Fruit fly (Drosophila melanogaster) whole organism, embryonic: ENCODE data around the gene Kua.

Experiments used
- Adf1 ChIP-seq: fragments of 200-800 bp; sonication (Bioruptor generic); IDR thresholded peaks from 2 replicates; pipeline ENCODE4 v1.3.6; 2022; ENCODE audit warnings: missing biosample characterization, missing genetic modification characterization
- Atf-2 ChIP-seq: fragments of 200-800 bp; sonication (Bioruptor generic); optimal IDR thresholded peaks from 2 replicates; lab custom pipeline; 2016; ENCODE audit warnings: missing biosample characterization, missing genetic modification characterization
- B-H2 ChIP-seq: fragments of 200-800 bp; sonication (Bioruptor generic); optimal IDR thresholded peaks from 2 replicates; lab custom pipeline; 2018; ENCODE audit warnings: missing biosample characterization, mild to moderate bottlenecking, missing genetic modification characterization
- CG10147 ChIP-seq: fragments of 200-800 bp; sonication (Bioruptor generic); optimal IDR thresholded peaks from 2 replicates; lab custom pipeline; 2019; ENCODE audit warnings: missing biosample characterization, mild to moderate bottlenecking, missing genetic modification characterization, moderate library complexity
- CG10543 ChIP-seq: fragments of 200-800 bp; sonication (Bioruptor generic); optimal IDR thresholded peaks from 3 replicates; lab custom pipeline; 2017; ENCODE audit warnings: missing biosample characterization, mild to moderate bottlenecking, missing genetic modification characterization, moderate library complexity
- CG14441 ChIP-seq: fragments of 200-800 bp; sonication (Bioruptor generic); IDR thresholded peaks from 2 replicates; pipeline ENCODE4 v1.3.6; 2022; ENCODE audit warnings: missing biosample characterization, missing genetic modification characterization
- CG15011 ChIP-seq: fragments of 200-800 bp; sonication (Bioruptor generic); optimal IDR thresholded peaks from 3 replicates; lab custom pipeline; 2018; ENCODE audit warnings: missing biosample characterization, mild to moderate bottlenecking, missing genetic modification characterization
- CG1603 ChIP-seq: fragments of 200-800 bp; sonication (Bioruptor generic); optimal IDR thresholded peaks from 2 replicates; lab custom pipeline; 2019; ENCODE audit warnings: missing biosample characterization, mild to moderate bottlenecking, missing genetic modification characterization, moderate library complexity
- CG18476 ChIP-seq: fragments of 200-800 bp; sonication (Bioruptor generic); optimal IDR thresholded peaks from 2 replicates; lab custom pipeline; 2016; ENCODE audit warnings: missing biosample characterization, mild to moderate bottlenecking, missing genetic modification characterization
- CG2712 ChIP-seq: fragments of 200-800 bp; optimal IDR thresholded peaks from 3 replicates; lab custom pipeline; 2019; ENCODE audit warnings: missing biosample characterization, mild to moderate bottlenecking, missing genetic modification characterization, moderate library complexity
- CG30020 ChIP-seq: fragments of 200-800 bp; optimal IDR thresholded peaks from 2 replicates; lab custom pipeline; 2019; ENCODE audit warnings: missing biosample characterization, mild to moderate bottlenecking, missing genetic modification characterization, moderate library complexity
- CG31441 ChIP-seq: fragments of 200-800 bp; sonication (Bioruptor generic); IDR thresholded peaks from 2 replicates; pipeline ENCODE4 v1.3.6; 2022; ENCODE audit warnings: missing biosample characterization, missing genetic modification characterization
- CG32767 ChIP-seq: fragments of 200-800 bp; sonication (Bioruptor generic); IDR thresholded peaks from 2 replicates; pipeline ENCODE4 v1.3.6; 2022; ENCODE audit warnings: missing biosample characterization, missing genetic modification characterization
- CG4820 ChIP-seq: fragments of 200-800 bp; sonication (Bioruptor generic); optimal IDR thresholded peaks from 3 replicates; lab custom pipeline; 2016; ENCODE audit warnings: missing biosample characterization, missing genetic modification characterization
- CG5953 ChIP-seq: fragments of 200-800 bp; sonication (Bioruptor generic); IDR thresholded peaks from 2 replicates; pipeline ENCODE4 v1.3.6; 2022; ENCODE audit warnings: missing biosample characterization, missing genetic modification characterization
- CG7357 ChIP-seq: fragments of 200-800 bp; sonication (Bioruptor generic); IDR thresholded peaks from 3 replicates; pipeline ENCODE4 v1.3.6; 2022; ENCODE audit warnings: missing biosample characterization, missing genetic modification characterization
- CG7839 ChIP-seq: fragments of 200-800 bp; sonication (Bioruptor generic); optimal IDR thresholded peaks from 3 replicates; lab custom pipeline; 2018; ENCODE audit warnings: missing biosample characterization, mild to moderate bottlenecking, missing genetic modification characterization, moderate library complexity
- CG7928 ChIP-seq: fragments of 200-800 bp; sonication (Bioruptor generic); optimal IDR thresholded peaks from 2 replicates; lab custom pipeline; 2017; ENCODE audit warnings: missing biosample characterization, mild to moderate bottlenecking, missing genetic modification characterization
- CG8281 ChIP-seq: fragments of 200-800 bp; sonication (Bioruptor generic); optimal IDR thresholded peaks from 2 replicates; lab custom pipeline; 2018; ENCODE audit warnings: missing biosample characterization, mild to moderate bottlenecking, missing genetic modification characterization, moderate library complexity
- CG8944 ChIP-seq: fragments of 200-800 bp; sonication (Bioruptor generic); optimal IDR thresholded peaks from 3 replicates; lab custom pipeline; 2016; ENCODE audit warnings: missing biosample characterization, missing genetic modification characterization
- Camta ChIP-seq: fragments of 200-800 bp; sonication (Bioruptor generic); optimal IDR thresholded peaks from 2 replicates; lab custom pipeline; 2016; ENCODE audit warnings: missing biosample characterization, missing genetic modification characterization
- D ChIP-seq, 2 experiments: fragments of 200-800 bp in 1 of 2; fragments of >200 bp in 1 of 2; sonication (Bioruptor generic) in 1 of 2; optimal IDR thresholded peaks; 2 replicates in 1 of 2; 3 replicates in 1 of 2; lab custom pipeline; 2017; ENCODE audit warnings: mild to moderate bottlenecking in 1 of 2, missing biosample characterization in 1 of 2, missing genetic modification characterization in 1 of 2, missing genetic modification reagents in 1 of 2
- Dfd ChIP-seq, 2 experiments: fragments of >200 bp; optimal IDR thresholded peaks; 2 replicates each; lab custom pipeline; 2017; ENCODE audit warnings: missing biosample characterization in 2 of 2, missing genetic modification characterization in 2 of 2
- Doc3 ChIP-seq: fragments of 200-800 bp; sonication (Bioruptor generic); IDR thresholded peaks from 3 replicates; pipeline ENCODE4 v1.3.6; 2022; ENCODE audit warnings: missing biosample characterization, missing genetic modification characterization; ENCODE audit not compliant: partially characterized antibody
- Ets97D ChIP-seq: fragments of 200-800 bp; sonication (Bioruptor generic); optimal IDR thresholded peaks from 3 replicates; lab custom pipeline; 2016; ENCODE audit warnings: missing biosample characterization, missing genetic modification characterization
- GATAe ChIP-seq: fragments of 200-800 bp; sonication (Bioruptor generic); conservative IDR thresholded peaks from 2 replicates; pipeline ENCODE4 v1.3.6; 2022; ENCODE audit warnings: missing biosample characterization, missing genetic modification characterization
- NK7.1 ChIP-seq: fragments of 200-800 bp; sonication (Bioruptor generic); optimal IDR thresholded peaks from 3 replicates; lab custom pipeline; 2016; ENCODE audit warnings: missing biosample characterization, missing genetic modification characterization
- PHDP ChIP-seq: fragments of 200-800 bp; sonication (Bioruptor generic); optimal IDR thresholded peaks from 3 replicates; lab custom pipeline; 2018; ENCODE audit warnings: missing biosample characterization, mild to moderate bottlenecking, missing genetic modification characterization, moderate library complexity
- Rx ChIP-seq: fragments of 200-800 bp; sonication (Bioruptor generic); IDR thresholded peaks from 2 replicates; pipeline ENCODE4 v1.3.6; 2022; ENCODE audit warnings: missing biosample characterization, missing genetic modification characterization
- Scr ChIP-seq: fragments of 200-800 bp; sonication (Bioruptor generic); IDR thresholded peaks from 2 replicates; pipeline ENCODE4 v1.3.6; 2022; ENCODE audit warnings: missing biosample characterization, missing genetic modification characterization; ENCODE audit not compliant: partially characterized antibody
- Sry-δ ChIP-seq: fragments of 200-800 bp; sonication (Bioruptor generic); optimal IDR thresholded peaks from 2 replicates; lab custom pipeline; 2016; ENCODE audit warnings: missing biosample characterization, missing genetic modification characterization
- YL-1 ChIP-seq: fragments of 200-800 bp; sonication (Bioruptor generic); optimal IDR thresholded peaks from 3 replicates; lab custom pipeline; 2017; ENCODE audit warnings: missing biosample characterization, mild to moderate bottlenecking, missing genetic modification characterization
- bsh ChIP-seq, 2 experiments: fragments of 200-800 bp; sonication (Bioruptor generic); optimal IDR thresholded peaks; 2 replicates each; lab custom pipeline; 2017 to 2018; ENCODE audit warnings: mild to moderate bottlenecking in 2 of 2, missing biosample characterization in 2 of 2, missing genetic modification characterization in 2 of 2, moderate library complexity in 1 of 2
- cas ChIP-seq: fragments of 200-800 bp; sonication (Bioruptor generic); IDR thresholded peaks from 2 replicates; pipeline ENCODE4 v1.3.6; 2022; ENCODE audit warnings: missing biosample characterization, missing genetic modification characterization
- chif ChIP-seq, 2 experiments: fragments of 200-800 bp; sonication (Bioruptor generic); optimal IDR thresholded peaks; 3 replicates each; lab custom pipeline; 2016; ENCODE audit warnings: missing biosample characterization in 2 of 2, missing genetic modification characterization in 2 of 2
- danr ChIP-seq: fragments of 200-800 bp; sonication (Bioruptor generic); IDR thresholded peaks from 2 replicates; pipeline ENCODE4 v1.3.6; 2022; ENCODE audit warnings: missing biosample characterization, missing genetic modification characterization
- dimm ChIP-seq: fragments of 200-800 bp; sonication (Bioruptor generic); IDR thresholded peaks from 2 replicates; pipeline ENCODE4 v1.3.6; 2022; ENCODE audit warnings: missing biosample characterization, missing genetic modification characterization
- dmrt11E ChIP-seq: fragments of 200-800 bp; sonication (Bioruptor generic); optimal IDR thresholded peaks from 3 replicates; lab custom pipeline; 2018; ENCODE audit warnings: missing biosample characterization, mild to moderate bottlenecking, missing genetic modification characterization, moderate library complexity
- dpn ChIP-seq, 2 experiments: fragments of 200-800 bp; sonication (Bioruptor generic); optimal IDR thresholded peaks; 3 replicates each; lab custom pipeline; 2016; ENCODE audit warnings: missing biosample characterization in 2 of 2, missing genetic modification characterization in 2 of 2
- fd102C ChIP-seq: fragments of 200-800 bp; sonication (Bioruptor generic); optimal IDR thresholded peaks from 2 replicates; lab custom pipeline; 2018; ENCODE audit warnings: missing biosample characterization, mild to moderate bottlenecking, missing genetic modification characterization, moderate library complexity
- fd96Cb ChIP-seq: fragments of 200-800 bp; sonication (Bioruptor generic); optimal IDR thresholded peaks from 2 replicates; lab custom pipeline; 2018; ENCODE audit warnings: missing biosample characterization, mild to moderate bottlenecking, missing genetic modification characterization, moderate library complexity
- jigr1 ChIP-seq: fragments of 200-800 bp; sonication (Bioruptor generic); IDR thresholded peaks from 3 replicates; pipeline ENCODE4 v1.3.6; 2022; ENCODE audit warnings: missing biosample characterization, missing genetic modification characterization
- mirr ChIP-seq: fragments of 200-800 bp; sonication (Bioruptor generic); optimal IDR thresholded peaks from 3 replicates; lab custom pipeline; 2018; ENCODE audit warnings: missing biosample characterization, mild to moderate bottlenecking, missing genetic modification characterization
- pb ChIP-seq: fragments of 200-800 bp; sonication (Bioruptor generic); optimal IDR thresholded peaks from 3 replicates; lab custom pipeline; 2016; ENCODE audit warnings: missing biosample characterization, missing genetic modification characterization
- pfk ChIP-seq: fragments of 200-800 bp; sonication (Bioruptor generic); optimal IDR thresholded peaks from 2 replicates; lab custom pipeline; 2018; ENCODE audit warnings: missing biosample characterization, mild to moderate bottlenecking, missing genetic modification characterization, moderate library complexity
- ranshi ChIP-seq: fragments of 200-800 bp; sonication (Bioruptor generic); IDR thresholded peaks from 2 replicates; pipeline ENCODE4 v1.3.6; 2022; ENCODE audit warnings: missing biosample characterization, missing genetic modification characterization
- stwl ChIP-seq: fragments of 200-800 bp; sonication (Bioruptor generic); optimal IDR thresholded peaks from 3 replicates; lab custom pipeline; 2018; ENCODE audit warnings: missing biosample characterization, mild to moderate bottlenecking, missing genetic modification characterization, moderate library complexity
- sug ChIP-seq: fragments of 200-800 bp; optimal IDR thresholded peaks from 2 replicates; lab custom pipeline; 2019; ENCODE audit warnings: missing biosample characterization, mild to moderate bottlenecking, missing genetic modification characterization, moderate library complexity
- wek ChIP-seq: fragments of 200-800 bp; sonication (Bioruptor generic); optimal IDR thresholded peaks from 3 replicates; lab custom pipeline; 2018; ENCODE audit warnings: missing biosample characterization, mild to moderate bottlenecking, missing genetic modification characterization, moderate library complexity

Kua gene

DNA sequence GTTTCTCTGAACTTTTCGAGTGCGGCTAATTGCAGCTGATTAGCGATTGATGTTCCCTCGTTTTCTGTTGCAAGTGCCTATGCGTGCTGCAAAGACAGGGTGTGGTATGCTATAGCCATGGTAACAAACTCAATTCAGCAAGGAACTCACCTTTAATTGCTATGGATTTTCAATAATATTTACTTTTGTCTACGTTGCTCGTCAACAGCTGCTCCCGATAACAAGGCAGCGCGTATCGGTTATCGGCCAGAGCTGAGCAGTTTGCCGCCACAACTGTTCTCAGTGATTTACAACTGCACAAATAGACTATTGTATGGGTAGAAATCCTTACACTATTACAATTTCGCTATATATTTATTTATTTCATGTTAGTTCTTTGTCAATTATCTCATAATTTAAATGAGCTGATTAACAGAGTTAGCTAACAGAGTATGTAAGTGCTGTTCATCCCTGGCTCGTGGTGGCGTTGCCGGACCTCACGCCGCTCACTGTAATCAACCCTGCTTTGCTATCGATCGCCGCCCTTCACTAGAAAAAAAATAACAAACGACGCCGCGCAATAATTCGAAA, 22.1 kb upstream of the Kua start, which contains the start of the genes pr and neb (continued):
- TF ChIP-seq CG7357 (GFP tag; lab: Robert Waterston, UW) (no peak), CG10147 (GFP tag; lab: Kevin White, UChicago) (peak; percentile 56), dpn (GFP tag; optimal IDR thresholded peaks at IDR 0.05; lab: Kevin White, UChicago) (peak; percentile 51 to 55), pfk (no peak), CG7839 (tag; lab: Kevin White, UChicago) (peak; percentile 71), CG7928 (GFP tag; lab: Kevin White, UChicago) (no peak), CG31441 (GFP tag; lab: Robert Waterston, UW) (peak; percentile 30; the same call in 1 of the 2 replicates), CG5953 (peak; percentile 58; the same call in 1 of the 2 replicates), mirr (GFP tag; lab: Kevin White, UChicago) (no peak), CG14441 (no peak), B-H2 (peak; percentile 51), Adf1 (GFP tag; lab: Robert Waterston, UW) (peak; percentile 46; the same call in 1 of the 2 replicates), GATAe (GFP tag; lab: Robert Waterston, UW) (no peak), Doc3 (GFP tag; lab: Robert Waterston, UW) (0 out of 3 replicates have a peak, but pooled peaks have one; percentile 40), bsh (GFP tag; optimal IDR thresholded peaks at IDR 0.05; lab: Kevin White, UChicago) (peak in 1 of 2 experiments; percentile 49), Dfd (GFP tag; optimal IDR thresholded peaks at IDR 0.05; lab: Kevin White, UChicago) (no peak), Scr (GFP tag; lab: Robert Waterston, UW) (peak; percentile 52; the same call in 1 of the 2 replicates), NK7.1 (GFP tag; lab: Kevin White, UChicago) (peak; percentile 16), D (optimal IDR thresholded peaks at IDR 0.05; lab: Kevin White, UChicago) (no peak), D (GFP tag; optimal IDR thresholded peaks at IDR 0.05; lab: Kevin White, UChicago) (no peak), CG2712 (peak; percentile 55), chif (GFP tag; optimal IDR thresholded peaks at IDR 0.05; lab: Kevin White, UChicago) (no peak), CG15011 (GFP tag; lab: Kevin White, UChicago) (no peak), dmrt11E (peak; percentile 67), CG8944 (GFP tag; lab: Kevin White, UChicago) (no peak), Sry-δ (GFP tag; lab: Kevin White, UChicago) (peak; percentile 92), fd96Cb (tag; lab: Kevin White, UChicago) (no peak), Atf-2 (GFP tag; lab: Kevin White, UChicago) (no peak), cas (GFP tag; lab: Robert Waterston, UW) (0 out of 2 replicates have a peak, but pooled peaks have one; percentile 12), jigr1 (no peak), Ets97D (GFP tag; lab: Kevin White, UChicago) (peak; percentile 73), stwl (tag; lab: Kevin White, UChicago) (peak; percentile 52), CG1603 (tag; lab: Kevin White, UChicago) (peak; percentile 76), Camta (GFP tag; lab: Kevin White, UChicago) (peak; percentile 23), dimm (no peak), Rx (GFP tag; lab: Robert Waterston, UW) (no peak), CG30020 (tag; lab: Kevin White, UChicago) (peak; percentile 45), sug (tag; lab: Kevin White, UChicago) (peak; percentile 73), PHDP (tag; lab: Kevin White, UChicago) (peak; percentile 57), ranshi (GFP tag; lab: Robert Waterston, UW) (peak; percentile 75), CG18476 (peak; percentile 55), CG8281 (tag; lab: Kevin White, UChicago) (no peak), CG4820 (peak; percentile 56), fd102C (GFP tag; lab: Kevin White, UChicago) (no peak), CG32767 (peak; percentile 41; the same call in 1 of the 2 replicates), pb (no peak), CG10543 (GFP tag; lab: Kevin White, UChicago) (no peak), YL-1 (GFP tag; lab: Kevin White, UChicago) (peak; percentile 48), danr (GFP tag; lab: Robert Waterston, UW) (no peak), wek (no peak)
